Worm (Caenorhabditis elegans) whole organism, L3 larva: Measurements from ENCODE around the gene B0001.7.
"Not testable (repeated sequence)": the region's sequence is repeated elsewhere in the genome, so short reads cannot be mapped to it uniquely, and the experiment has no call there.

ENCODE experiments used
- ZK546.5 ChIP-seq: sonication (generic microtip); optimal IDR thresholded peaks from 2 replicates; lab custom pipeline; 2017; ENCODE audit warnings: missing biosample characterization, missing genetic modification characterization
- ama-1 ChIP-seq: fragments of 150-350 bp; optimal IDR thresholded peaks from 2 replicates; lab custom pipeline; 2018
- ceh-16 ChIP-seq: sonication (generic microtip); optimal IDR thresholded peaks from 2 replicates; lab custom pipeline; 2017; ENCODE audit warnings: missing biosample characterization, missing genetic modification characterization
- ceh-28 ChIP-seq: fragments of 150-350 bp; optimal IDR thresholded peaks from 2 replicates; lab custom pipeline; 2014; ENCODE audit warnings: missing biosample characterization, missing genetic modification reagents, missing genetic modification characterization
- ceh-9 ChIP-seq: sonication (generic microtip); optimal IDR thresholded peaks from 2 replicates; lab custom pipeline; 2018; ENCODE audit warnings: missing biosample characterization, missing genetic modification characterization
- elt-1 ChIP-seq: fragments of 150-350 bp; optimal IDR thresholded peaks from 2 replicates; lab custom pipeline; 2014; ENCODE audit warnings: missing biosample characterization, missing genetic modification characterization
- elt-2 ChIP-seq: sonication (generic microtip); optimal IDR thresholded peaks from 2 replicates; lab custom pipeline; 2016; ENCODE audit warnings: missing genetic modification reagents, mild to moderate bottlenecking, missing genetic modification characterization, missing compliant biosample characterization
- eor-1 ChIP-seq, 2 experiments: fragments of 150-350 bp; optimal IDR thresholded peaks; 2 replicates each; lab custom pipeline; 2014 to 2018; ENCODE audit warnings: missing biosample characterization in 2 of 2, missing genetic modification characterization in 2 of 2
- fos-1 ChIP-seq: fragments of 150-350 bp; optimal IDR thresholded peaks from 2 replicates; lab custom pipeline; 2014; ENCODE audit warnings: missing biosample characterization, missing genetic modification characterization
- hmg-11 ChIP-seq: sonication (generic microtip); optimal IDR thresholded peaks from 2 replicates; lab custom pipeline; 2016; ENCODE audit warnings: missing genetic modification characterization, missing compliant biosample characterization
- jun-1 ChIP-seq: fragments of 150-350 bp; optimal IDR thresholded peaks from 2 replicates; lab custom pipeline; 2014; ENCODE audit warnings: missing biosample characterization, missing genetic modification reagents, missing genetic modification characterization
- lin-15B ChIP-seq: fragments of 150-350 bp; optimal IDR thresholded peaks from 2 replicates; lab custom pipeline; 2014; ENCODE audit warnings: missing biosample characterization, missing genetic modification characterization
- lin-39 ChIP-seq: fragments of 150-350 bp; optimal IDR thresholded peaks from 2 replicates; lab custom pipeline; 2018; ENCODE audit warnings: missing biosample characterization, missing genetic modification reagents, missing genetic modification characterization
- nfya-1 ChIP-seq: sonication (generic microtip); optimal IDR thresholded peaks from 2 replicates; lab custom pipeline; 2017; ENCODE audit warnings: missing genetic modification characterization, mild to moderate bottlenecking, missing compliant biosample characterization, antibody characterized with exemption, moderate library complexity; ENCODE audit not compliant: insufficient read depth
- nhr-11 ChIP-seq: fragments of 150-350 bp; optimal IDR thresholded peaks from 2 replicates; lab custom pipeline; 2014; ENCODE audit warnings: missing biosample characterization, missing genetic modification characterization
- nhr-76 ChIP-seq: fragments of 150-350 bp; sonication (generic microtip); optimal IDR thresholded peaks from 5 replicates; lab custom pipeline; 2014; ENCODE audit warnings: missing biosample characterization, missing genetic modification characterization
- nhr-77 ChIP-seq: fragments of 150-350 bp; optimal IDR thresholded peaks from 2 replicates; lab custom pipeline; 2014; ENCODE audit warnings: missing biosample characterization, missing genetic modification characterization
- pha-4 ChIP-seq: fragments of 150-350 bp; optimal IDR thresholded peaks from 2 replicates; lab custom pipeline; 2014; ENCODE audit warnings: missing biosample characterization, missing genetic modification reagents, missing genetic modification characterization
- pqm-1 ChIP-seq: fragments of 150-350 bp; optimal IDR thresholded peaks from 2 replicates; lab custom pipeline; 2017; ENCODE audit warnings: missing biosample characterization, missing genetic modification characterization, inconsistent platforms
- skn-1 ChIP-seq: fragments of 150-350 bp; optimal IDR thresholded peaks from 2 replicates; lab custom pipeline; 2014; ENCODE audit warnings: missing biosample characterization, missing genetic modification characterization
- snpc-4 ChIP-seq: fragments of 150-350 bp; optimal IDR thresholded peaks from 2 replicates; lab custom pipeline; 2014; ENCODE audit warnings: missing biosample characterization, missing genetic modification characterization
- tbx-2 ChIP-seq: sonication (generic microtip); optimal IDR thresholded peaks from 2 replicates; lab custom pipeline; 2016; ENCODE audit warnings: mild to moderate bottlenecking, missing genetic modification characterization, missing compliant biosample characterization
- unc-39 ChIP-seq: sonication (generic microtip); optimal IDR thresholded peaks from 4 replicates; lab custom pipeline; 2017; ENCODE audit warnings: missing biosample characterization, missing genetic modification characterization
- ztf-4 ChIP-seq: fragments of 150-350 bp; optimal IDR thresholded peaks from 2 replicates; lab custom pipeline; 2014; ENCODE audit warnings: missing biosample characterization, missing genetic modification characterization

The B0001.7 gene

DNA sequence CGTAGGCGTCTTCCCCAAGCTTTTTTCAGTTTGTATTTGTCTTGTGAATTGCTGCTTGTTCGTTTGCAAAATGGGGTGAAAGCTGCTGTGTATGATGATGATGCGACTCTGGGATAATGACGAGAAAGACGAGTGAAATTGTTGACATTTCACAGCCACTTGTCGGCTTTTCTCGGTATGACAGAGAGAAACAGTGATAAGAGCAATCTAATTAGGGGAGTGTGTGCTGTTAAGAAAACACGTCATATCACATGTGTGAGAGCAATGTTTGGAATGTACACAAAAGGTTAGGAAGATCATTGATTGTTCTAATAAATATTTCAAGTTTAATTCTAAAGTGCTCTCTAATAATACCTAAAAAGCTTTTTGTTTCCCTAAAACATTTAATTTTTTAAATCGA, 43.6 kb upstream of the B0001.7 start:
- TF ChIP-seq nhr-77 (tag; lab: Kevin White, UChicago) (no peak), jun-1 (tag; lab: Kevin White, UChicago) (peak; percentile 15), ceh-16 (tag; lab: Kevin White, UChicago) (no peak), elt-2 (tag; lab: Kevin White, UChicago) (peak; percentile 87), elt-1 (tag; lab: Kevin White, UChicago) (no peak), pqm-1 (tag; lab: Kevin White, UChicago) (peak; percentile 87), nfya-1 (tag; lab: Kevin White, UChicago) (no peak), pha-4 (tag; lab: Kevin White, UChicago) (peak; percentile 86), lin-39 (tag; lab: Kevin White, UChicago) (no peak), skn-1 (tag; lab: Kevin White, UChicago) (no peak), ztf-4 (tag; lab: Kevin White, UChicago) (no peak), unc-39 (tag; lab: Kevin White, UChicago) (no peak), ZK546.5 (tag; lab: Kevin White, UChicago) (no peak)

DNA sequence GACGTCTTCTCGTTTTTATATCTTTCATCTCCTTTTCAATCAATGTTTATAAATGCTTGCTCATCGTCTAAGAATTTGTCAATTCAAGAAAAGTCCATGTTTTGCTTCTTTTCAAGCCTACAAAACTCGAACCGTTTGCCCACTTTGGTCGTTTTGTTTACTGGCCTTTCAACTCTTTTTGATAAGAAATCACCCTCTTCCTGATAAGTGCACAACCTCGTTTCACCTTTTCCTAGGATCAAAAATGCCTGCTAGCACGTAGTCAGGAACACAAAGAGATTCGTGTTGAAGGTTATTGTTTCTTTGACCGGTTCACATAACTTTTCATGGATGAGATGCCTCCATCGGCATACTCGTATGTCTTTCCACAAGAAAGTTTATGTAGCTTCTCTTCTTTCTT, 42.6 kb upstream of the B0001.7 start:
- TF ChIP-seq nhr-76 (tag; lab: Kevin White, UChicago) (no peak), nhr-77 (tag; lab: Kevin White, UChicago) (no peak), eor-1 (tag; optimal IDR thresholded peaks at IDR 0.05; lab: Kevin White, UChicago) (no peak), elt-2 (tag; lab: Kevin White, UChicago) (peak; percentile 65), ceh-9 (tag; lab: Kevin White, UChicago) (no peak), pqm-1 (tag; lab: Kevin White, UChicago) (peak; percentile 38), fos-1 (tag; lab: Kevin White, UChicago) (no peak), tbx-2 (tag; lab: Kevin White, UChicago) (no peak), pha-4 (tag; lab: Kevin White, UChicago) (no peak), hmg-11 (tag; lab: Kevin White, UChicago) (no peak)

DNA sequence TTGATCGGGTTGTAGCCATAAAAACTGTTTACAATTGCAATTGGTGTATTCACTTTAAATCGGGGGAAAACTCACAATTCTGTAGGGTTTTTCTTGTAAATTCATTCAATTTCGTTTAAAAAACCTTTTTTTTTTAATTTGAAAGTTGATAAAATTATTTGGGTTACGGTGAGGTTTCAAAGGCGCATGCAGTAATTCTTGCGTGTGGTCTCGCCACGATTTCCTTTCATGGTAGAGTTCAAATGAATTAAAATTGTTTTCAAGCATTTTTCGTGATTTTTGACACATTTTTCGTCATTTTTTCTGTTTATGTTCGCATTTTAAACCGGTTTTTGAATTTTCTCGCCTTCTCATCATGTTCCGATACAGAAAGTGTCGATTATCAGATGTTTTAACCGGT, 40.6 kb upstream of the B0001.7 start:
- no peak for TF ChIP-seq pha-4 (tag; lab: Kevin White, UChicago)
- TF ChIP-seq snpc-4 (tag; lab: Kevin White, UChicago), result no peak
- TF ChIP-seq lin-39 (tag; lab: Kevin White, UChicago), result no peak
- no peak for TF ChIP-seq lin-15B (tag; lab: Kevin White, UChicago)
- no peak for TF ChIP-seq pqm-1 (tag; lab: Kevin White, UChicago)

DNA sequence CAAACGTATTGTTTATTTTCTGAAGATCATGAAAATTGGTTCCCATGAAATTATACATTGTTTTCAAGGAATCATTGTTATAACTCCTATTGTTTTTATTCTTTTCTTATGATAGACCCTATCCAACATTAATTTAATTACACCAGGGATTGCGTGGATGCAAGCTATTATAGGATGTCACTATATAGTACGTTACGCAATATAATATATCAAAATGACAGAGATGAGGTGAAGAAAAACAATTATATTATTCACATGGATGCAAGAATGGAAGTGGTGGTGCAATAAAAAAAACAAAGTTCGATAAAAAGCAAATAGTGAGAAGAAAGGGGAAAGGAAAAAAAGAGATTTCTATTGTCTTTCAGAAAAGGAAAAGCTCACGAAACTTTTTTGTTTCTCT, 39.3 kb upstream of the B0001.7 start:
- TF ChIP-seq ceh-9 (tag; lab: Kevin White, UChicago) (no peak), elt-1 (tag; lab: Kevin White, UChicago) (no peak), skn-1 (tag; lab: Kevin White, UChicago) (no peak), eor-1 (tag; optimal IDR thresholded peaks at IDR 0.05; lab: Kevin White, UChicago) (no peak)

DNA sequence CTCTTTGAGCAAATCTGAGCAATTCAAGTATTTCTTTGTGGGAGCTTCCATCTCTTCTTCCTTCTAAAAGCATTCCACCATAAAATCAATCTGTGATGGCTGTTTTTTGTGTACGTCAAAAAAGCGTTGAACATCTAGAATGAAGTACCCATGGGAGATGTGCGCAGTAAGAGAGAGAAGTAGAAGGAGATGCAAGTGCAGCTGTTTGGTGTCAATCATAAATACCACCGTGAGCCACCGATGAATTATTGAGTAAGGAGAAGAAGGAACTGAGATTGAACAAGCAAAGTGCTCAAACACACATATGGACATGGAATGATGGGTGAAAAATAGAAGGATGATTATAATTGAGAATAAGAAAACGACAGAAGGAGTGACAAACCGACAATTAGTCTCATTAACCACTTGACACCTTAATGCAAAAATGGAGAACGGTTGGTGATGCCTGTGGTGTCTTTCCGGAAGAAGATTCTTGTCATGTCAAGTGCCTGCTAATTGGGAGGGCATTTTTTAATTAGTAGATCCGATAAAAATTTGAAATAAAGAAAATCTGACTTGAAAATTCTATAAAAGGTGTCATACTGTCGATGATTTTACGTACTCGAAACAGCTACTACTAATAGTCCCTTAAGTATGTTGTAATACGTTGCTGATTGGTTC, 38.2 kb upstream of the B0001.7 start:
- TF ChIP-seq ama-1 (lab: Kevin White, UChicago) (no peak), lin-39 (tag; lab: Kevin White, UChicago) (peak; percentile 28), nfya-1 (tag; lab: Kevin White, UChicago) (no peak)
- TF ChIP-seq, all 47 proteins: peak for 1

DNA sequence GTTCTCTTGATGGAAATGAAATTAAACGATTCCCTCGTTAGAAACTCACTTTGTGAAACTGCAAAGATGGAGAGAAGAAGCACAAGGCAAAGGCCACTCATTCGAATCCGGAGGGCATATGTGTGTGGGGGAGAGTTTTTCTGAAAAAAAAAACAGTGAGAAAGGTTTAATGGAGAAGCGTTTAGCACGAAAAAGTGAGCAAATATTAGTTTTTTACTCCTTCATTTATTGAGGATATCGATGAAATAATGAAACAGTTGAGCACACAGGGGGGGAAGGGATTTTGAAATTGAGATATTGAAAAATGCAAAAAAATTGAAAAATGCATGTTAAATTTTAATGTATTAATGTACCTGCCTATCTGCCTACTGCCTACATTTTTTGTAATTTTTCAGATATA, 24.2 kb upstream of the B0001.7 start, which contains the start of gene nlr-1:
Gene nlr-1, minus strand, starts transcription at position 101 of the 400 bp plus-strand sequence.
- not testable (repeated sequence) for TF ChIP-seq nhr-77 (tag; lab: Kevin White, UChicago); ama-1 (lab: Kevin White, UChicago); ztf-4 (tag; lab: Kevin White, UChicago)

DNA sequence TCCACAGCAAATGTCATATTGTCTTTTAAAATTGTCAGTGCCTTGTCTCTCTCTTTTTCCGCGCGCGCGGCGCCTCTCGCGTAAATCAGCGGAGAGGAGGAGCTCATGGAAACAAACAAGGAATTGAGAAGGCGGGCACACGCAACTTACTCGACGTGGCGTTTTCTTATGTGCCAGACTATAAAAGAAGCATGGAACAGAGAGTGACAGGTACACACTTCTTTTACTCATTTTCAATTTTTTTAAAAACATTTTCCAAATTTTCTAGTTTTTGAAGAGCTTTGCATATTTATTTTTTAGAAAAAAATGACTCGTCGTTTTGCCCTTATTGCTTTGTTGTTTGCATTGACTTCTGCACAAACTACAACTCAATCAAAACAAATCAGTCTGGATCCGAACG, 13.9 kb upstream of the B0001.7 start, which contains the start of gene F20B10.3:
Gene F20B10.3, plus strand, starts transcription at position 301 of the 400 bp plus-strand sequence.
- TF ChIP-seq nhr-77 (tag; lab: Kevin White, UChicago) (no peak), ceh-28 (tag; lab: Kevin White, UChicago) (no peak), hmg-11 (tag; lab: Kevin White, UChicago) (no peak), eor-1 (tag; optimal IDR thresholded peaks at IDR 0.05; lab: Kevin White, UChicago) (no peak), nhr-11 (tag; lab: Kevin White, UChicago) (no peak)
